Fruit fly (Drosophila melanogaster): ENCODE results near the gene CG43390.

The CG43390 gene

DNA sequence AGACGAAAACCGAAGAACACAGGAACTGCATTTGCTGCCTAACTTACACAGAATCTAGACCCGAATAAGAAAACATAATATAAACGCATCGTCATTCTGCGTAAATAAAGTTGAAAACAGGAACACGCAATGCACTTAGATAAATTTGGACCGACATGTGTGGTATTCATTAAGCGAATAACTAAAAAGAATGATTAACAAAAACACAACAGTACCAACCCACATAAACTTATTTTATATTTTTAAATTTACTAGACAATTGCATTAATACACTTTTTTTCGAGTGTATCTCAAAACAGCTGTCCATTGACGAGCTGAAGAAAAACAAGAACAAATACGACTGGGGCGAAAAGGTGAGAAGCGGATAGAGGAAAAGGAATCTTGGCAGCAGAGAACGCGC is 25.4 kb downstream of the CG43390 start (continued):
- no peak for TF ChIP-seq Dif (GFP tag; optimal IDR thresholded peaks at IDR 0.05; ENCODE audit: partially characterized antibody)
- no peak for TF ChIP-seq CrebA (GFP tag; optimal IDR thresholded peaks at IDR 0.05; ENCODE audit: borderline replicate concordance)
- TF ChIP-seq tai (GFP tag; optimal IDR thresholded peaks at IDR 0.05): no peak
- TF ChIP-seq sage (GFP tag; optimal IDR thresholded peaks at IDR 0.05): peak; percentile 54
- peak; percentile 47 for TF ChIP-seq fru (GFP tag; optimal IDR thresholded peaks at IDR 0.05)
- no peak for TF ChIP-seq N (GFP tag; optimal IDR thresholded peaks at IDR 0.05)

DNA sequence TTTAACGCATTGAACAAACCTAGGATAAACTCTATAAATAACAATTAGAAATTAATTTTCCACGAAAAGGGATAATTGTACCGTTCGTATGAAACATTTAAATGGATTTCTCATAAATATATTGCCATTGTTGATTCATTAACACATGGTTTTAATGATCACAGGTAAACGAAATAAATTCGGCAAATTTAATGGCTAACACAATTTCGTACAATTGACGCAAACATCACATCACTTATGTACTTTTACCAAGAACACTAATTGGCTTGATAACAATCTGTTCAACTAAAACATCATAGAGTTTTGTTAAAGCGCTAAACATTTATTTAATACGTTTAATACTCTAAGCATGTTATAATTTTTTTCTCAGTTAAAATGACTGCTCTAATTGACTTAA is 26.1 kb downstream of the CG43390 start:
- TF ChIP-seq N (GFP tag; optimal IDR thresholded peaks at IDR 0.05) (no peak), rgr (GFP tag; optimal IDR thresholded peaks at IDR 0.05) (no peak), br (GFP tag; optimal IDR thresholded peaks at IDR 0.05) (no peak), Myc (optimal IDR thresholded peaks at IDR 0.05) (no peak), tai (GFP tag; optimal IDR thresholded peaks at IDR 0.05) (peak; percentile 54), lola (GFP tag; optimal IDR thresholded peaks at IDR 0.05) (no peak), Hr83 (GFP tag; optimal IDR thresholded peaks at IDR 0.05; ENCODE audit: poor library complexity, severe bottlenecking) (no peak), Dfd (GFP tag; optimal IDR thresholded peaks at IDR 0.05) (no peak)

dm6 chr3L:11552996-11553671 is 26.6 kb downstream of the CG43390 start:
- TF ChIP-seq pan (optimal IDR thresholded peaks at IDR 0.05) (no peak), ey (GFP tag; optimal IDR thresholded peaks at IDR 0.05) (no peak), Hr78 (GFP tag; optimal IDR thresholded peaks at IDR 0.05) (no peak), Hnf4 (GFP tag; optimal IDR thresholded peaks at IDR 0.05) (peak; percentile 17), Myc (optimal IDR thresholded peaks at IDR 0.05) (no peak), Rel (GFP tag; optimal IDR thresholded peaks at IDR 0.05) (peak; percentile 34), Rel (tag; optimal IDR thresholded peaks at IDR 0.05) (peak; percentile 41), psq (GFP tag; optimal IDR thresholded peaks at IDR 0.05) (peak; percentile 80), Sp1 (GFP tag; optimal IDR thresholded peaks at IDR 0.05) (peak; percentile 47), Abd-B (GFP tag; optimal IDR thresholded peaks at IDR 0.05) (peak; percentile 34), Mio (GFP tag; optimal IDR thresholded peaks at IDR 0.05) (no peak), CG9705 (GFP tag; optimal IDR thresholded peaks at IDR 0.05) (no peak), dsf (GFP tag; optimal IDR thresholded peaks at IDR 0.05; ENCODE audit: borderline replicate concordance) (no peak), Dif (GFP tag; optimal IDR thresholded peaks at IDR 0.05; ENCODE audit: partially characterized antibody) (peak; percentile 99), sv (GFP tag; optimal IDR thresholded peaks at IDR 0.05) (no peak), rgr (GFP tag; optimal IDR thresholded peaks at IDR 0.05) (peak; percentile 25), HLH106 (tag; optimal IDR thresholded peaks at IDR 0.05) (no peak), foxo (GFP tag; optimal IDR thresholded peaks at IDR 0.05) (peak in 1 of 2 experiments; percentile 3), brk (GFP tag; optimal IDR thresholded peaks at IDR 0.05) (peak; percentile 79), woc (GFP tag; optimal IDR thresholded peaks at IDR 0.05) (peak; percentile 0), Dfd (GFP tag; optimal IDR thresholded peaks at IDR 0.05) (no peak), usp (GFP tag; optimal IDR thresholded peaks at IDR 0.05) (no peak), OdsH (GFP tag; optimal IDR thresholded peaks at IDR 0.05) (peak; percentile 35), CG32264 (GFP tag; optimal IDR thresholded peaks at IDR 0.05) (peak; percentile 24), dmrt93B (GFP tag; optimal IDR thresholded peaks at IDR 0.05) (no peak), Hr83 (GFP tag; optimal IDR thresholded peaks at IDR 0.05; ENCODE audit: poor library complexity, severe bottlenecking) (no peak), GATAd (GFP tag; optimal IDR thresholded peaks at IDR 0.05) (no peak), CrebA (GFP tag; optimal IDR thresholded peaks at IDR 0.05; ENCODE audit: borderline replicate concordance) (peak; percentile 86), jim (GFP tag; optimal IDR thresholded peaks at IDR 0.05) (no peak), tai (GFP tag; optimal IDR thresholded peaks at IDR 0.05) (no peak), fru (GFP tag; optimal IDR thresholded peaks at IDR 0.05) (peak; percentile 90), N (GFP tag; optimal IDR thresholded peaks at IDR 0.05) (peak; percentile 70), h (GFP tag; optimal IDR thresholded peaks at IDR 0.05) (peak; percentile 66), sage (GFP tag; optimal IDR thresholded peaks at IDR 0.05) (peak; percentile 36), Vsx2 (GFP tag; optimal IDR thresholded peaks at IDR 0.05; ENCODE audit: partially characterized antibody) (peak; percentile 65), dl (GFP tag; optimal IDR thresholded peaks at IDR 0.05; ENCODE audit: insufficient read depth in 1 of 2, partially characterized antibody in 2 of 2) (peak; percentile 88 to 95), lola (GFP tag; optimal IDR thresholded peaks at IDR 0.05) (no peak), Jra (GFP tag; optimal IDR thresholded peaks at IDR 0.05) (peak; percentile 32), br (GFP tag; optimal IDR thresholded peaks at IDR 0.05) (peak; percentile 1)
